Worm (Caenorhabditis elegans): ENCODE results near the gene srh-154.
"Not testable (repeated sequence)": the region's sequence is repeated elsewhere in the genome, so short reads cannot be mapped to it uniquely, and the experiment has no call there.

DNA sequence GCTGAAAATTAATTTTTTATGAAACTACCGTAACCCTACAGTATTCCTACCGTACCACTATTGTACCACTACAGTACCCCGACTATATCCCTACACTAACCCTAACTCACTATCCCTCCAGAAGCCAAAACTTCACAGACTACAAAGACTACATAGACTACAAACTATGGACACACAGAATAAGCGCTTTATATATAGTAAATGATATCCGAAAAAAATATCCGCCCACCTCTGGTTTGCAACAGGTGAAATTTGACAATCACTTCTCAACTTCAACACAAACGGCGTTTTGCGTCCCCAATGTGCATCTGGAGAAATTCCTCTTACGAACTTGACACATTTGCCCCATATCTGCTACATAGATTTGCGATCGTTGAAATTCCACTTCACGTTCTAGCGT is 29.6 kb upstream of the srh-154 start, which contains the start of gene srh-132:
- TF ChIP-seq hlh-6, madf-2, elt-2, lim-6 (tag; optimal IDR thresholded peaks at IDR 0.05): not testable (repeated sequence)

Data from whole organism, late embryonic.